Worm (Caenorhabditis elegans) whole organism, L4/young adult: ENCODE data around the gene T24C12.4.

Experiments
- W03F9.2 ChIP-seq: fragments of 150-350 bp; optimal IDR thresholded peaks from 2 replicates; lab custom pipeline; 2014; ENCODE audit warnings: missing biosample characterization, missing genetic modification characterization
- dao-5 ChIP-seq: sonication (generic microtip); optimal IDR thresholded peaks from 2 replicates; lab custom pipeline; 2016; ENCODE audit warnings: missing genotype, missing genetic modification characterization, moderate library complexity, missing compliant biosample characterization

DNA sequence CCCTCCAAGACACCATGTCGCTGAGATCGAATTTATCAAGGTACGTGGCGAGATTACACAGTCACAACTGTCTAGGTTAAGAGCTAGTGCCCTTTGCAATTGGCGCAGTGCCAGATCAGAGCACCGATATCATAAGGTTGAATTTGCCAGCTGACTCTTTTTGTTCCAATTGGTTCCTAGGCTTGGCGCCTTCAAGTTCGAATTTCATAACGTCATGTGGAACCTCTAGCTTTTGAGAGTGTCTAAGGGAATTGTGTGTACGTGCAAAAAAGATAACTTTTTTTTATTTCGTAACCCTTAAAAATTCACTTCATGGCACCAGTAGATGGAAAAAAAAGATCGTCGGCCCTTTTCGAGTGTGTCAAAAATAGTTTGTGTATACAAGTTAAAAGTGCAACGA, 11.4 kb upstream of the T24C12.4 start:
- TF ChIP-seq dao-5: no peak
- no peak for TF ChIP-seq W03F9.2 (tag; lab: Kevin White, UChicago)
